Fruit fly (Drosophila melanogaster) whole organism, embryonic: ENCODE results near the gene Sap30.
A peak's percentile ranks its signal among the peaks of the same experiment; 100 is the strongest.

Source experiments
- ATbp ChIP-seq: fragments of 200-800 bp; sonication (Bioruptor generic); optimal IDR thresholded peaks from 2 replicates; lab custom pipeline; 2017; ENCODE audit warnings: missing biosample characterization, mild to moderate bottlenecking, missing genetic modification characterization, missing genetic modification reagents
- CG10147 ChIP-seq: fragments of 200-800 bp; sonication (Bioruptor generic); optimal IDR thresholded peaks from 2 replicates; lab custom pipeline; 2019; ENCODE audit warnings: missing biosample characterization, mild to moderate bottlenecking, missing genetic modification characterization, moderate library complexity
- CG10979 ChIP-seq: fragments of 200-800 bp; sonication (Bioruptor generic); optimal IDR thresholded peaks from 2 replicates; lab custom pipeline; 2018; ENCODE audit warnings: missing biosample characterization, mild to moderate bottlenecking, missing genetic modification characterization, moderate library complexity
- CG12071 ChIP-seq: fragments of 200-800 bp; sonication (Bioruptor generic); optimal IDR thresholded peaks from 3 replicates; lab custom pipeline; 2018; ENCODE audit warnings: missing biosample characterization, mild to moderate bottlenecking, missing genetic modification characterization
- CG12299 ChIP-seq: fragments of 200-800 bp; sonication (Bioruptor generic); optimal IDR thresholded peaks from 2 replicates; lab custom pipeline; 2018; ENCODE audit warnings: missing biosample characterization, mild to moderate bottlenecking, missing genetic modification characterization
- CG12769 ChIP-seq: fragments of 200-800 bp; sonication (Bioruptor generic); optimal IDR thresholded peaks from 2 replicates; lab custom pipeline; 2019; ENCODE audit warnings: missing biosample characterization, mild to moderate bottlenecking, missing genetic modification characterization, moderate library complexity
- CG13894 ChIP-seq: fragments of 200-800 bp; sonication (Bioruptor generic); optimal IDR thresholded peaks from 3 replicates; lab custom pipeline; 2018; ENCODE audit warnings: missing biosample characterization, mild to moderate bottlenecking, missing genetic modification characterization, moderate library complexity
- CG15514 ChIP-seq: fragments of 200-800 bp; sonication (Bioruptor generic); optimal IDR thresholded peaks from 3 replicates; lab custom pipeline; 2017; ENCODE audit warnings: missing biosample characterization, missing genetic modification characterization, mild to moderate bottlenecking, moderate library complexity, missing genetic modification reagents
- CG17912 ChIP-seq: fragments of 200-800 bp; sonication (Bioruptor generic); optimal IDR thresholded peaks from 2 replicates; lab custom pipeline; 2018; ENCODE audit warnings: missing biosample characterization, mild to moderate bottlenecking, missing genetic modification characterization
- CG18764 ChIP-seq: fragments of 200-800 bp; sonication (Bioruptor generic); optimal IDR thresholded peaks from 3 replicates; lab custom pipeline; 2016; ENCODE audit warnings: missing biosample characterization, missing genetic modification characterization
- CG2678 ChIP-seq: fragments of 200-800 bp; sonication (Bioruptor generic); optimal IDR thresholded peaks from 3 replicates; lab custom pipeline; 2019; ENCODE audit warnings: missing biosample characterization, mild to moderate bottlenecking, missing genetic modification characterization, moderate library complexity
- CG2875 ChIP-seq: fragments of 200-800 bp; sonication (Bioruptor generic); optimal IDR thresholded peaks from 2 replicates; lab custom pipeline; 2017; ENCODE audit warnings: missing biosample characterization, mild to moderate bottlenecking, missing genetic modification characterization, missing genetic modification reagents
- CG2889 ChIP-seq: fragments of 200-800 bp; sonication (Bioruptor generic); IDR thresholded peaks from 3 replicates; pipeline ENCODE4 v1.3.6; 2022; ENCODE audit warnings: missing biosample characterization, missing genetic modification characterization
- CG3281 ChIP-seq: fragments of 200-800 bp; sonication (Bioruptor generic); optimal IDR thresholded peaks from 3 replicates; lab custom pipeline; 2017; ENCODE audit warnings: missing biosample characterization, mild to moderate bottlenecking, missing genetic modification characterization
- CG3726 ChIP-seq: fragments of 200-800 bp; sonication (Bioruptor generic); IDR thresholded peaks from 3 replicates; pipeline ENCODE4, ENCODE4 v1.3.6; 2022; ENCODE audit warnings: missing biosample characterization, missing genetic modification characterization
- CG4617 ChIP-seq: fragments of 200-800 bp; sonication (Bioruptor generic); optimal IDR thresholded peaks from 3 replicates; lab custom pipeline; 2016; ENCODE audit warnings: missing biosample characterization, missing genetic modification characterization, borderline replicate concordance
- CG8290 ChIP-seq, 3 experiments: fragments of 200-800 bp; sonication (Bioruptor generic); optimal IDR thresholded peaks; 2 replicates each; lab custom pipeline; 2016 to 2019; ENCODE audit warnings: missing biosample characterization in 3 of 3, missing genetic modification characterization in 3 of 3, mild to moderate bottlenecking in 2 of 3, moderate library complexity in 1 of 3
- CG8359 ChIP-seq: fragments of 200-800 bp; sonication (Bioruptor generic); optimal IDR thresholded peaks from 2 replicates; lab custom pipeline; 2017; ENCODE audit warnings: missing biosample characterization, mild to moderate bottlenecking, missing genetic modification characterization, borderline replicate concordance
- CG8944 ChIP-seq: fragments of 200-800 bp; sonication (Bioruptor generic); optimal IDR thresholded peaks from 3 replicates; lab custom pipeline; 2016; ENCODE audit warnings: missing biosample characterization, missing genetic modification characterization
- CG9437 ChIP-seq: fragments of 200-800 bp; sonication (Bioruptor generic); optimal IDR thresholded peaks from 2 replicates; lab custom pipeline; 2018; ENCODE audit warnings: missing biosample characterization, mild to moderate bottlenecking, missing genetic modification characterization
- E2f1 ChIP-seq: fragments of 200-800 bp; sonication (Bioruptor generic); IDR thresholded peaks from 2 replicates; pipeline ENCODE4 v1.3.6; 2022; ENCODE audit warnings: missing biosample characterization, missing genetic modification characterization
- Ets65A ChIP-seq: fragments of 200-800 bp; sonication (Bioruptor generic); peaks from one replicate; lab custom pipeline; 2016; ENCODE audit warnings: missing biosample characterization, missing genetic modification characterization
- HHEX ChIP-seq: fragments of 200-800 bp; sonication (Bioruptor generic); optimal IDR thresholded peaks from 3 replicates; lab custom pipeline; 2017; ENCODE audit warnings: missing biosample characterization, mild to moderate bottlenecking, missing genetic modification characterization, missing genetic modification reagents
- HLH4C ChIP-seq: fragments of 200-800 bp; sonication (Bioruptor generic); IDR thresholded peaks from 3 replicates; pipeline ENCODE4 v1.3.6; 2022; ENCODE audit warnings: missing biosample characterization, missing genetic modification characterization; ENCODE audit not compliant: partially characterized antibody
- Hmr ChIP-seq: fragments of 200-800 bp; sonication (Bioruptor generic); optimal IDR thresholded peaks from 3 replicates; lab custom pipeline; 2017; ENCODE audit warnings: mild to moderate bottlenecking, missing biosample characterization, missing genetic modification reagents, missing genetic modification characterization
- Med ChIP-seq: fragments of 200-800 bp; sonication (Bioruptor generic); peaks from one replicate; lab custom pipeline; 2016; ENCODE audit warnings: missing biosample characterization, missing genetic modification characterization, mild to moderate bottlenecking, inconsistent platforms, moderate library complexity
- Optix ChIP-seq: fragments of 200-800 bp; sonication (Bioruptor generic); IDR thresholded peaks from 3 replicates; pipeline ENCODE4 v1.3.6; 2022; ENCODE audit warnings: missing biosample characterization, missing genetic modification characterization
- az2 ChIP-seq: fragments of 200-800 bp; sonication (Bioruptor generic); optimal IDR thresholded peaks from 3 replicates; lab custom pipeline; 2016; ENCODE audit warnings: missing biosample characterization, missing genetic modification characterization
- caup ChIP-seq: fragments of 200-800 bp; sonication (Bioruptor generic); optimal IDR thresholded peaks from 3 replicates; lab custom pipeline; 2017; ENCODE audit warnings: missing biosample characterization, mild to moderate bottlenecking, missing genetic modification characterization, moderate library complexity; ENCODE audit not compliant: severe bottlenecking
- chif ChIP-seq, 2 experiments: fragments of 200-800 bp; sonication (Bioruptor generic); optimal IDR thresholded peaks; 3 replicates each; lab custom pipeline; 2016; ENCODE audit warnings: missing biosample characterization in 2 of 2, missing genetic modification characterization in 2 of 2
- chinmo ChIP-seq: fragments of 200-800 bp; sonication (Bioruptor generic); IDR thresholded peaks from 4 replicates; pipeline ENCODE4 v1.3.6; 2022; ENCODE audit warnings: missing biosample characterization, missing genetic modification characterization; ENCODE audit not compliant: partially characterized antibody
- crc ChIP-seq: fragments of 200-800 bp; sonication (Bioruptor generic); optimal IDR thresholded peaks from 2 replicates; lab custom pipeline; 2016; ENCODE audit warnings: missing biosample characterization, missing genetic modification characterization
- gro ChIP-seq: fragments of 200-800 bp; sonication (Bioruptor generic); optimal IDR thresholded peaks from 2 replicates; lab custom pipeline; 2016; ENCODE audit warnings: missing biosample characterization, missing genetic modification characterization
- hbn ChIP-seq: fragments of 200-800 bp; sonication (Bioruptor generic); IDR thresholded peaks from 2 replicates; pipeline ENCODE4 v1.3.6; 2022; ENCODE audit warnings: missing biosample characterization, missing genetic modification characterization; ENCODE audit not compliant: partially characterized antibody
- knrl ChIP-seq: fragments of 200-800 bp; sonication (Bioruptor generic); IDR thresholded peaks from 3 replicates; pipeline ENCODE4 v1.3.6; 2022; ENCODE audit warnings: missing biosample characterization, missing genetic modification characterization; ENCODE audit not compliant: partially characterized antibody
- lola ChIP-seq, 3 experiments: fragments of >200 bp in 2 of 3; fragments of 200-800 bp in 1 of 3; sonication (Bioruptor generic) in 1 of 3; optimal IDR thresholded peaks; 2 replicates each; lab custom pipeline; 2017 to 2019; ENCODE audit warnings: missing biosample characterization in 3 of 3, missing genetic modification characterization in 3 of 3, mild to moderate bottlenecking in 1 of 3, moderate library complexity in 1 of 3
- pho ChIP-seq: fragments of 200-800 bp; sonication (Bioruptor generic); optimal IDR thresholded peaks from 2 replicates; lab custom pipeline; 2016; ENCODE audit warnings: missing biosample characterization, missing genetic modification characterization
- pros ChIP-seq: fragments of 200-800 bp; sonication (Bioruptor generic); optimal IDR thresholded peaks from 3 replicates; lab custom pipeline; 2019; ENCODE audit warnings: missing biosample characterization, mild to moderate bottlenecking, missing genetic modification characterization, moderate library complexity
- sc ChIP-seq, 3 experiments: fragments of >200 bp in 2 of 3; fragments of 200-800 bp in 1 of 3; sonication (Bioruptor generic) in 1 of 3; optimal IDR thresholded peaks; 2 replicates in 2 of 3; 3 replicates in 1 of 3; lab custom pipeline; 2017; ENCODE audit warnings: mild to moderate bottlenecking in 1 of 3, missing biosample characterization in 1 of 3, missing genetic modification characterization in 1 of 3, missing genetic modification reagents in 1 of 3
- sd ChIP-seq: fragments of 200-800 bp; sonication (Bioruptor generic); optimal IDR thresholded peaks from 3 replicates; lab custom pipeline; 2018; ENCODE audit warnings: missing biosample characterization, mild to moderate bottlenecking, missing genetic modification characterization, moderate library complexity
- sima ChIP-seq: fragments of 200-800 bp; sonication (Bioruptor generic); optimal IDR thresholded peaks from 2 replicates; lab custom pipeline; 2016; ENCODE audit warnings: missing biosample characterization, missing genetic modification characterization
- so ChIP-seq: fragments of 200-800 bp; sonication (Bioruptor generic); IDR thresholded peaks from 3 replicates; pipeline ENCODE4 v1.3.6; 2022; ENCODE audit warnings: missing biosample characterization, missing genetic modification characterization
- sqz ChIP-seq: fragments of 200-800 bp; sonication (Bioruptor generic); optimal IDR thresholded peaks from 3 replicates; lab custom pipeline; 2018; ENCODE audit warnings: missing biosample characterization, mild to moderate bottlenecking, missing genetic modification characterization
- sr ChIP-seq: fragments of 200-800 bp; sonication (Bioruptor generic); IDR thresholded peaks from 3 replicates; pipeline ENCODE4 v1.3.6; 2022; ENCODE audit warnings: missing biosample characterization, missing genetic modification characterization
- unc-4 ChIP-seq: fragments of 200-800 bp; sonication (Bioruptor generic); IDR thresholded peaks from 2 replicates; pipeline ENCODE4 v1.3.6; 2022; ENCODE audit warnings: missing biosample characterization, missing genetic modification characterization; ENCODE audit not compliant: partially characterized antibody
- usp ChIP-seq: fragments of >200 bp; optimal IDR thresholded peaks from 2 replicates; lab custom pipeline; 2017; ENCODE audit warnings: missing biosample characterization, missing genetic modification characterization
- vfl ChIP-seq: fragments of 200-800 bp; sonication (Bioruptor generic); optimal IDR thresholded peaks from 2 replicates; lab custom pipeline; 2016; ENCODE audit warnings: missing biosample characterization, missing genetic modification characterization
- vvl ChIP-seq: fragments of 200-800 bp; sonication (Bioruptor generic); IDR thresholded peaks from 2 replicates; pipeline ENCODE4 v1.3.6; 2022; ENCODE audit warnings: missing biosample characterization, missing genetic modification characterization

Gene Sap30

DNA sequence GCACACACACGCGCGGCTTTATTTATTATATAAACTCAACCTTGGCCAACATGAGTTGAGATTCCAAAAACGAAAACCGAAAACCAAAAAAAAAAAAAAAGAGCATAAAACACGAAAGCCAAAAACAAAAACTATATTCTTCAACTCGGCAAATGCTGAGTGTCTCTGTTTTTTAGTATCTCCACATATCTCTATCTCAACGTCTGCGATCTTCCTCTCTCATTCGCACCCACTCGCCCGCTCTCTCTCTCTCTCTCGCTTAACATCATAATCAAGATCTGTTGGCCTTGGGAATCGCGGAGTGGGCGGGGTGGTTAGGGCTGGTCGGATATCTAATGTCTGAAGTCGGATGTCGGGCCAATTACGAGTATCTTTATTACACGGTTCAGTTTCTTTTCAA is 6.8 kb upstream of the Sap30 start (continued):
- no peak for TF ChIP-seq HHEX (GFP tag; lab: Kevin White, UChicago)
- no peak for TF ChIP-seq pho (GFP tag; lab: Kevin White, UChicago)
- TF ChIP-seq CG13894 (tag; lab: Kevin White, UChicago): peak; percentile 49
- TF ChIP-seq CG3726 (GFP tag; lab: Robert Waterston, UW): no peak
- TF ChIP-seq sd: peak; percentile 75
- no peak for TF ChIP-seq CG8290 (GFP tag; optimal IDR thresholded peaks at IDR 0.05; lab: Kevin White, UChicago)
- TF ChIP-seq CG8290 (tag; optimal IDR thresholded peaks at IDR 0.05; lab: Kevin White, UChicago): peak in 1 of 2 experiments; percentile 8
- no peak for TF ChIP-seq az2 (GFP tag; lab: Kevin White, UChicago)
- TF ChIP-seq Med: peak; percentile 58
- no peak for TF ChIP-seq so (GFP tag; lab: Robert Waterston, UW)
- TF ChIP-seq lola (GFP tag; optimal IDR thresholded peaks at IDR 0.05; lab: Kevin White, UChicago): no peak
- TF ChIP-seq chinmo (GFP tag; lab: Robert Waterston, UW): peak; percentile 74; the same call in 2 of the 4 replicates
- TF ChIP-seq Optix (GFP tag; lab: Robert Waterston, UW): no peak
- TF ChIP-seq Hmr (GFP tag; lab: Kevin White, UChicago): peak; percentile 16
- peak; percentile 34 for TF ChIP-seq caup (GFP tag; lab: Kevin White, UChicago)
- TF ChIP-seq gro: peak; percentile 37
- TF ChIP-seq CG12769 (tag; lab: Kevin White, UChicago): peak; percentile 42
- peak; percentile 12 for TF ChIP-seq pros
- no peak for TF ChIP-seq CG12299 (tag; lab: Kevin White, UChicago)
- TF ChIP-seq vvl (GFP tag; lab: Robert Waterston, UW): 0 out of 2 replicates have a peak, but pooled peaks have one; percentile 18
- peak; percentile 73 for TF ChIP-seq sqz (GFP tag; lab: Kevin White, UChicago)
- peak; percentile 37; the same call in 1 of the 3 replicates for TF ChIP-seq sr (GFP tag; lab: Robert Waterston, UW)
- TF ChIP-seq sc (optimal IDR thresholded peaks at IDR 0.05; lab: Kevin White, UChicago): no peak
- no peak for TF ChIP-seq sc (GFP tag; optimal IDR thresholded peaks at IDR 0.05; lab: Kevin White, UChicago)
- TF ChIP-seq Ets65A (GFP tag; lab: Kevin White, UChicago): no peak

DNA sequence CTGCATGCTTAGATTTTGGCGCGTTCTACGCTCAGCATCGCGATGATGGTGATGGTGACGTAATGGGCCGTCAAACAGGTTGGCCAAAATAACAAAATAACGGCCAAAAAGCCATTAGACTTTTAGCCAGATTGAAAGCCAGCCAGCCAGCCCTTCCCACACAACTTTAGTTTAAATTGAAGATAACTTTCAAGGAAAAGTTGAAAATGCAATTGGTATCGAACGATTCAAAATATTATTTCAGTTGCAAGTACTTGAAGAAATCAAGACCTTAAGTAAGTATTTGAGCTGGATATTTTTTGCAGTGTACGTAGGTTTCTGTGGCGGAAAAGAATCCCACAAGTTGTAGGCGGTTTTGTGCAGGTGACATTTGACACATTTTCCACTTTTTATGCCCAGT is 6.0 kb upstream of the Sap30 start:
- TF ChIP-seq CG4617 (GFP tag; lab: Kevin White, UChicago): no peak
- no peak for TF ChIP-seq so (GFP tag; lab: Robert Waterston, UW)
- no peak for TF ChIP-seq CG8944
- no peak for TF ChIP-seq usp (GFP tag; lab: Kevin White, UChicago)
- TF ChIP-seq CG10979 (tag; lab: Kevin White, UChicago): no peak
- TF ChIP-seq unc-4 (GFP tag; lab: Robert Waterston, UW): no peak
- TF ChIP-seq knrl (GFP tag; lab: Robert Waterston, UW): no peak
- peak; percentile 53 for TF ChIP-seq CG3281 (GFP tag; lab: Kevin White, UChicago)
- TF ChIP-seq E2f1 (GFP tag; lab: Robert Waterston, UW): no peak
- peak in 1 of 2 experiments; percentile 22 for TF ChIP-seq chif (GFP tag; optimal IDR thresholded peaks at IDR 0.05; lab: Kevin White, UChicago)
- TF ChIP-seq CG10147 (GFP tag; lab: Kevin White, UChicago): peak; percentile 2
- no peak for TF ChIP-seq CG9437 (GFP tag; lab: Kevin White, UChicago)
- peak; percentile 13 for TF ChIP-seq CG12071 (GFP tag; lab: Kevin White, UChicago)
- peak; percentile 23 for TF ChIP-seq sd
- TF ChIP-seq CG2678 (tag; lab: Kevin White, UChicago): peak; percentile 54
- TF ChIP-seq CG8359 (GFP tag; lab: Kevin White, UChicago): no peak
- TF ChIP-seq vfl (GFP tag; lab: Kevin White, UChicago): no peak
- no peak for TF ChIP-seq ATbp (GFP tag; lab: Kevin White, UChicago)
- no peak for TF ChIP-seq HLH4C (GFP tag; lab: Robert Waterston, UW)
- TF ChIP-seq CG2889 (GFP tag; lab: Robert Waterston, UW): no peak
- no peak for TF ChIP-seq CG18764 (GFP tag; lab: Kevin White, UChicago)
- TF ChIP-seq hbn (GFP tag; lab: Robert Waterston, UW): no peak
- no peak for TF ChIP-seq CG2875 (GFP tag; lab: Kevin White, UChicago)
- TF ChIP-seq CG15514 (GFP tag; lab: Kevin White, UChicago): peak; percentile 34
- no peak for TF ChIP-seq CG17912 (GFP tag; lab: Kevin White, UChicago)
- TF ChIP-seq sima (GFP tag; lab: Kevin White, UChicago): no peak
- no peak for TF ChIP-seq crc (GFP tag; lab: Kevin White, UChicago)
